Fruit fly (Drosophila melanogaster) whole organism, embryonic: ENCODE results near the gene Spec2.

ENCODE experiments used
- Ada2b ChIP-seq: fragments of 200-800 bp; sonication (Bioruptor generic); IDR thresholded peaks from 2 replicates; pipeline ENCODE4 v1.3.6; 2022; ENCODE audit warnings: missing biosample characterization, missing genetic modification characterization
- BEAF-32 ChIP-seq: fragments of 200-800 bp; sonication (Bioruptor generic); optimal IDR thresholded peaks from 3 replicates; lab custom pipeline; 2017; ENCODE audit warnings: missing biosample characterization, missing genetic modification characterization, mild to moderate bottlenecking, moderate library complexity, missing genetic modification reagents
- CG10209 ChIP-seq: fragments of 200-800 bp; sonication (Bioruptor generic); optimal IDR thresholded peaks from 3 replicates; lab custom pipeline; 2017; ENCODE audit warnings: missing biosample characterization, mild to moderate bottlenecking, missing genetic modification characterization, missing genetic modification reagents
- CG10321 ChIP-seq: fragments of 200-800 bp; sonication (Bioruptor generic); IDR thresholded peaks from 2 replicates; pipeline ENCODE4 v1.3.6; 2022; ENCODE audit warnings: missing biosample characterization, missing genetic modification characterization
- CG10979 ChIP-seq: fragments of 200-800 bp; sonication (Bioruptor generic); optimal IDR thresholded peaks from 2 replicates; lab custom pipeline; 2018; ENCODE audit warnings: missing biosample characterization, mild to moderate bottlenecking, missing genetic modification characterization, moderate library complexity
- CG11398 ChIP-seq: fragments of 200-800 bp; sonication (Bioruptor generic); optimal IDR thresholded peaks from 2 replicates; lab custom pipeline; 2016; ENCODE audit warnings: missing biosample characterization, missing genetic modification characterization
- CG13775 ChIP-seq: fragments of 200-800 bp; sonication (Bioruptor generic); optimal IDR thresholded peaks from 3 replicates; lab custom pipeline; 2017; ENCODE audit warnings: missing biosample characterization, mild to moderate bottlenecking, missing genetic modification characterization
- CG17328 ChIP-seq: fragments of 200-800 bp; sonication (Bioruptor generic); IDR thresholded peaks from 2 replicates; pipeline ENCODE4 v1.3.6; 2022; ENCODE audit warnings: missing biosample characterization, missing genetic modification characterization
- CG17612 ChIP-seq: fragments of 200-800 bp; sonication (Bioruptor generic); IDR thresholded peaks from 2 replicates; pipeline ENCODE4 v1.3.6; 2022; ENCODE audit warnings: missing biosample characterization, missing genetic modification characterization
- CG17829 ChIP-seq: fragments of 200-800 bp; optimal IDR thresholded peaks from 2 replicates; lab custom pipeline; 2019; ENCODE audit warnings: missing biosample characterization, mild to moderate bottlenecking, missing genetic modification characterization, moderate library complexity
- CG18011 ChIP-seq: fragments of 200-800 bp; sonication (Bioruptor generic); optimal IDR thresholded peaks from 2 replicates; lab custom pipeline; 2017; ENCODE audit warnings: missing biosample characterization, missing genetic modification characterization, mild to moderate bottlenecking, moderate library complexity, missing genotype
- CG18262 ChIP-seq: fragments of 200-800 bp; optimal IDR thresholded peaks from 3 replicates; lab custom pipeline; 2019; ENCODE audit warnings: missing biosample characterization, mild to moderate bottlenecking, missing genetic modification characterization, moderate library complexity
- CG30020 ChIP-seq: fragments of 200-800 bp; optimal IDR thresholded peaks from 2 replicates; lab custom pipeline; 2019; ENCODE audit warnings: missing biosample characterization, mild to moderate bottlenecking, missing genetic modification characterization, moderate library complexity
- CG3163 ChIP-seq: fragments of 200-800 bp; sonication (Bioruptor generic); optimal IDR thresholded peaks from 3 replicates; lab custom pipeline; 2016; ENCODE audit warnings: missing biosample characterization, missing genetic modification characterization
- CG32772 ChIP-seq: fragments of 200-800 bp; sonication (Bioruptor generic); IDR thresholded peaks from 2 replicates; pipeline ENCODE4 v1.3.6; 2022; ENCODE audit warnings: missing biosample characterization, missing genetic modification characterization
- CG3281 ChIP-seq: fragments of 200-800 bp; sonication (Bioruptor generic); optimal IDR thresholded peaks from 3 replicates; lab custom pipeline; 2017; ENCODE audit warnings: missing biosample characterization, mild to moderate bottlenecking, missing genetic modification characterization
- CG4282 ChIP-seq: fragments of 200-800 bp; sonication (Bioruptor generic); optimal IDR thresholded peaks from 2 replicates; lab custom pipeline; 2016; ENCODE audit warnings: missing biosample characterization, missing genetic modification characterization
- CG43689 ChIP-seq: fragments of 200-800 bp; sonication (Bioruptor generic); IDR thresholded peaks from 2 replicates; pipeline ENCODE4 v1.3.6; 2022; ENCODE audit warnings: missing biosample characterization, missing genetic modification characterization
- CG7556 ChIP-seq: fragments of 200-800 bp; sonication (Bioruptor generic); optimal IDR thresholded peaks from 2 replicates; lab custom pipeline; 2017; ENCODE audit warnings: missing biosample characterization, mild to moderate bottlenecking, missing genetic modification characterization
- CG9727 ChIP-seq: fragments of 200-800 bp; sonication (Bioruptor generic); optimal IDR thresholded peaks from 3 replicates; lab custom pipeline; 2017; ENCODE audit warnings: missing biosample characterization, mild to moderate bottlenecking, missing genetic modification characterization
- Doc3 ChIP-seq: fragments of 200-800 bp; sonication (Bioruptor generic); IDR thresholded peaks from 3 replicates; pipeline ENCODE4 v1.3.6; 2022; ENCODE audit warnings: missing biosample characterization, missing genetic modification characterization; ENCODE audit not compliant: partially characterized antibody
- Elba2 ChIP-seq: fragments of 200-800 bp; sonication (Bioruptor generic); optimal IDR thresholded peaks from 3 replicates; lab custom pipeline; 2016; ENCODE audit warnings: missing biosample characterization, missing genetic modification characterization
- Gug ChIP-seq: fragments of 200-800 bp; sonication (Bioruptor generic); IDR thresholded peaks from 4 replicates; pipeline ENCODE4 v1.3.6; 2022; ENCODE audit warnings: missing biosample characterization, missing genetic modification characterization
- Hmr ChIP-seq: fragments of 200-800 bp; sonication (Bioruptor generic); optimal IDR thresholded peaks from 3 replicates; lab custom pipeline; 2017; ENCODE audit warnings: mild to moderate bottlenecking, missing biosample characterization, missing genetic modification reagents, missing genetic modification characterization
- Nf-YC ChIP-seq: fragments of 200-800 bp; optimal IDR thresholded peaks from 3 replicates; lab custom pipeline; 2019; ENCODE audit warnings: missing biosample characterization, mild to moderate bottlenecking, missing genetic modification characterization, moderate library complexity
- Opbp ChIP-seq: fragments of 200-800 bp; sonication (Bioruptor generic); IDR thresholded peaks from 3 replicates; pipeline ENCODE4 v1.3.6; 2022; ENCODE audit warnings: missing biosample characterization, missing genetic modification characterization; ENCODE audit not compliant: partially characterized antibody
- Sry-β ChIP-seq: fragments of 200-800 bp; sonication (Bioruptor generic); optimal IDR thresholded peaks from 2 replicates; lab custom pipeline; 2018; ENCODE audit warnings: missing biosample characterization, mild to moderate bottlenecking, missing genetic modification characterization, moderate library complexity
- Stat92E ChIP-seq, 3 experiments: fragments of >200 bp in 2 of 3; fragments of 200-800 bp in 1 of 3; sonication (Bioruptor generic) in 1 of 3; optimal IDR thresholded peaks; 2 replicates each; lab custom pipeline; 2017 to 2019; ENCODE audit warnings: missing biosample characterization in 3 of 3, missing genetic modification characterization in 3 of 3, mild to moderate bottlenecking in 1 of 3, moderate library complexity in 1 of 3
- cg ChIP-seq: fragments of 200-800 bp; sonication (Bioruptor generic); optimal IDR thresholded peaks from 3 replicates; lab custom pipeline; 2019; ENCODE audit warnings: missing biosample characterization, mild to moderate bottlenecking, missing genetic modification characterization, moderate library complexity
- danr ChIP-seq: fragments of 200-800 bp; sonication (Bioruptor generic); IDR thresholded peaks from 2 replicates; pipeline ENCODE4 v1.3.6; 2022; ENCODE audit warnings: missing biosample characterization, missing genetic modification characterization
- esg ChIP-seq: fragments of 200-800 bp; sonication (Bioruptor generic); conservative IDR thresholded peaks from 2 replicates; pipeline ENCODE4 v1.3.6; 2022; ENCODE audit warnings: missing biosample characterization, missing genetic modification characterization
- ewg ChIP-seq: fragments of 200-800 bp; sonication (Bioruptor generic); optimal IDR thresholded peaks from 3 replicates; lab custom pipeline; 2017; ENCODE audit warnings: mild to moderate bottlenecking, missing biosample characterization, missing genetic modification reagents, missing genetic modification characterization
- gfzf ChIP-seq: fragments of 200-800 bp; sonication (Bioruptor generic); optimal IDR thresholded peaks from 2 replicates; lab custom pipeline; 2016; ENCODE audit warnings: missing biosample characterization, mild to moderate bottlenecking, missing genetic modification characterization, moderate library complexity
- grn ChIP-seq: fragments of 200-800 bp; sonication (Bioruptor generic); optimal IDR thresholded peaks from 3 replicates; lab custom pipeline; 2017; ENCODE audit warnings: missing biosample characterization, missing genetic modification characterization
- her ChIP-seq: fragments of 200-800 bp; sonication (Bioruptor generic); optimal IDR thresholded peaks from 2 replicates; lab custom pipeline; 2016; ENCODE audit warnings: missing biosample characterization, missing genetic modification characterization
- ind ChIP-seq: fragments of 200-800 bp; sonication (Bioruptor generic); optimal IDR thresholded peaks from 3 replicates; lab custom pipeline; 2016; ENCODE audit warnings: missing biosample characterization, missing genetic modification characterization
- lbe ChIP-seq: fragments of 200-800 bp; sonication (Bioruptor generic); optimal IDR thresholded peaks from 2 replicates; lab custom pipeline; 2016; ENCODE audit warnings: missing biosample characterization, mild to moderate bottlenecking, missing genetic modification characterization
- lola ChIP-seq, 3 experiments: fragments of >200 bp in 2 of 3; fragments of 200-800 bp in 1 of 3; sonication (Bioruptor generic) in 1 of 3; optimal IDR thresholded peaks; 2 replicates each; lab custom pipeline; 2017 to 2019; ENCODE audit warnings: missing biosample characterization in 3 of 3, missing genetic modification characterization in 3 of 3, mild to moderate bottlenecking in 1 of 3, moderate library complexity in 1 of 3
- mirr ChIP-seq: fragments of 200-800 bp; sonication (Bioruptor generic); optimal IDR thresholded peaks from 3 replicates; lab custom pipeline; 2018; ENCODE audit warnings: missing biosample characterization, mild to moderate bottlenecking, missing genetic modification characterization
- nau ChIP-seq: fragments of 200-800 bp; sonication (Bioruptor generic); optimal IDR thresholded peaks from 3 replicates; lab custom pipeline; 2017; ENCODE audit warnings: missing biosample characterization, mild to moderate bottlenecking, missing genetic modification characterization, missing genetic modification reagents
- pum ChIP-seq: fragments of 200-800 bp; sonication (Bioruptor generic); optimal IDR thresholded peaks from 2 replicates; lab custom pipeline; 2016; ENCODE audit warnings: missing biosample characterization, missing genetic modification characterization
- salm ChIP-seq: fragments of 200-800 bp; sonication (Bioruptor generic); optimal IDR thresholded peaks from 2 replicates; lab custom pipeline; 2018; ENCODE audit warnings: missing biosample characterization, mild to moderate bottlenecking, missing genetic modification characterization
- schlank ChIP-seq: fragments of 200-800 bp; sonication (Bioruptor generic); optimal IDR thresholded peaks from 2 replicates; lab custom pipeline; 2018; ENCODE audit warnings: missing biosample characterization, mild to moderate bottlenecking, missing genetic modification characterization
- slou ChIP-seq: fragments of 200-800 bp; sonication (Bioruptor generic); optimal IDR thresholded peaks from 3 replicates; lab custom pipeline; 2016; ENCODE audit warnings: missing biosample characterization, missing genetic modification characterization
- sqz ChIP-seq: fragments of 200-800 bp; sonication (Bioruptor generic); optimal IDR thresholded peaks from 3 replicates; lab custom pipeline; 2018; ENCODE audit warnings: missing biosample characterization, mild to moderate bottlenecking, missing genetic modification characterization
- stc ChIP-seq: fragments of 200-800 bp; sonication (Bioruptor generic); IDR thresholded peaks from 2 replicates; pipeline ENCODE4 v1.3.6; 2022; ENCODE audit warnings: missing biosample characterization, missing genetic modification characterization
- stwl ChIP-seq: fragments of 200-800 bp; sonication (Bioruptor generic); optimal IDR thresholded peaks from 3 replicates; lab custom pipeline; 2018; ENCODE audit warnings: missing biosample characterization, mild to moderate bottlenecking, missing genetic modification characterization, moderate library complexity
- usp ChIP-seq: fragments of >200 bp; optimal IDR thresholded peaks from 2 replicates; lab custom pipeline; 2017; ENCODE audit warnings: missing biosample characterization, missing genetic modification characterization
- zen2 ChIP-seq: fragments of 200-800 bp; sonication (Bioruptor generic); IDR thresholded peaks from 3 replicates; pipeline ENCODE4 v1.3.6; 2022; ENCODE audit warnings: missing biosample characterization, missing genetic modification characterization; ENCODE audit not compliant: partially characterized antibody

The Spec2 gene

DNA sequence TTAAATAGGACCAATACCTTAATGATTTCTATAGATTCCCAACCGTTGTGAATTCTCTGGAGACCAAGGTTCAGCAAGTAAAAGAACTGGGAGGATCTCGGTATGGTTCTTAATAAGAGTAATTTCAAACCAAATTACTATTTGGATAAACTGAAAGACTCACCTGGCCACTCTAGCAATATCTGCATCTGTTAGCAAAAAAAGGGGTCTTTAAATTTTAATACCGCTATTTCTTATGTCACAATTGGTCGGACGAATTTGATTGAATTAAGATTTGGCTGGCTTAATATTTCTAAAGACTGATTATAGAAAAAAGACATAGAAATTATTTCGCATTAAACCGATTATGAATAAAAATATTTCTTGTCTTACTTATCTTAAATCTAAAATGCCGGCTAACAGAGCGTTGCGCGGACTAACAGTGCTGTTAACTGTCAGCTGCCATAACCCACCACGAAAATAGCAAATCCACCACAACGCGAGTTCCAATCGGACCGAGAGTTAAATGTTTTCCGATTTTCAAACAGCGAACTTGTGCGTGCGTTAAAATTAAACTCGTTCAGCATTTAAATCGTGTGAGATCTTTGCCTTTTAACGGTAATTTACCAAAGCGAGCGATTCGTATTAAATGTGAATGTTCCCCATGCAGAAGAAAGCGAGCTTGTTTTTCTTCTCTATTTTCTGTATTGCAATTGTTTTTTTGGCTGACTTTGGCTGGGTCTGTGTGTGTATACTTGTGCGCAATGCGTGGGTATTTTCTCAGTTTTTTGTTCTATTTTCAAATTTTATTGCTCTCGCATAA is 53.1 kb downstream of the Spec2 start, which contains the start of gene CRMP (continued):
- TF ChIP-seq CG17829 (tag; lab: Kevin White, UChicago) (peak; percentile 24), CG7556 (no peak), CG9727 (no peak), danr (GFP tag; lab: Robert Waterston, UW) (no peak), salm (tag; lab: Kevin White, UChicago) (no peak), Sry-β (GFP tag; lab: Kevin White, UChicago) (no peak), pum (no peak), zen2 (peak; percentile 24; the same call in 1 of the 3 replicates), CG10209 (GFP tag; lab: Kevin White, UChicago) (no peak), lbe (GFP tag; lab: Kevin White, UChicago) (no peak), Stat92E (GFP tag; optimal IDR thresholded peaks at IDR 0.05; lab: Kevin White, UChicago) (no peak), CG3281 (no peak), CG11398 (GFP tag; lab: Kevin White, UChicago) (no peak), ind (GFP tag; lab: Kevin White, UChicago) (no peak), CG43689 (no peak), CG4282 (GFP tag; lab: Kevin White, UChicago) (no peak), grn (GFP tag; lab: Kevin White, UChicago) (peak; percentile 92), CG17612 (no peak), gfzf (GFP tag; lab: Kevin White, UChicago) (peak; percentile 65), nau (GFP tag; lab: Kevin White, UChicago) (no peak), CG17328 (GFP tag; lab: Robert Waterston, UW) (0 out of 2 replicates have a peak, but pooled peaks have one; percentile 5), Hmr (GFP tag; lab: Kevin White, UChicago) (no peak), CG13775 (GFP tag; lab: Kevin White, UChicago) (no peak), mirr (GFP tag; lab: Kevin White, UChicago) (no peak), CG3163 (GFP tag; lab: Kevin White, UChicago) (no peak), stc (GFP tag; lab: Robert Waterston, UW) (no peak), stwl (tag; lab: Kevin White, UChicago) (peak; percentile 99), CG10321 (GFP tag; lab: Robert Waterston, UW) (no peak), sqz (GFP tag; lab: Kevin White, UChicago) (peak; percentile 62), schlank (tag; lab: Kevin White, UChicago) (no peak), CG18011 (GFP tag; lab: Kevin White, UChicago) (peak; percentile 88), CG32772 (GFP tag; lab: Robert Waterston, UW) (no peak), BEAF-32 (no peak), esg (GFP tag; lab: Robert Waterston, UW) (no peak), CG30020 (tag; lab: Kevin White, UChicago) (no peak), CG10979 (tag; lab: Kevin White, UChicago) (no peak), Nf-YC (tag; lab: Kevin White, UChicago) (no peak), cg (GFP tag; lab: Kevin White, UChicago) (peak; percentile 44), usp (GFP tag; lab: Kevin White, UChicago) (no peak), Elba2 (no peak), her (GFP tag; lab: Kevin White, UChicago) (no peak), Doc3 (GFP tag; lab: Robert Waterston, UW) (peak; percentile 43; the same call in 1 of the 3 replicates), Ada2b (GFP tag; lab: Robert Waterston, UW) (no peak), CG18262 (tag; lab: Kevin White, UChicago) (peak; percentile 21), Gug (no peak), slou (GFP tag; lab: Kevin White, UChicago) (no peak), lola (GFP tag; optimal IDR thresholded peaks at IDR 0.05; lab: Kevin White, UChicago) (no peak), Opbp (GFP tag; lab: Robert Waterston, UW) (no peak), ewg (GFP tag; lab: Kevin White, UChicago) (no peak)
